Fruit fly (Drosophila melanogaster): ENCODE results near the gene CG33301.

CG33301 gene

dm6 chr2L:10057236-10057635, 7.9 kb downstream of the CG33301 start (continued):
- TF ChIP-seq repo (GFP tag; optimal IDR thresholded peaks at IDR 0.05) (no peak), row (GFP tag; IDR thresholded peaks at IDR 0.05) (peak; percentile 70), cwo (GFP tag; optimal IDR thresholded peaks at IDR 0.05) (peak; percentile 12), CG7357 (GFP tag; IDR thresholded peaks at IDR 0.05) (peak; percentile 64; the same call in 1 of the 3 replicates), pb (GFP tag; optimal IDR thresholded peaks at IDR 0.05) (peak; percentile 18), eyg (GFP tag; optimal IDR thresholded peaks at IDR 0.05) (peak; percentile 16), tx (GFP tag; optimal IDR thresholded peaks at IDR 0.05) (peak; percentile 66), pan (optimal IDR thresholded peaks at IDR 0.05) (no peak), pan (GFP tag; optimal IDR thresholded peaks at IDR 0.05 in 1 of 2, IDR thresholded peaks at IDR 0.05 in 1 of 2) (peak in 1 of 2 experiments; percentile 71), slp2 (GFP tag; optimal IDR thresholded peaks at IDR 0.05) (peak; percentile 69), disco-r (GFP tag; optimal IDR thresholded peaks at IDR 0.05) (peak; percentile 29), CG8944 (GFP tag; optimal IDR thresholded peaks at IDR 0.05) (peak; percentile 71), gce (GFP tag; IDR thresholded peaks at IDR 0.05) (peak; percentile 77; the same call in 2 of the 3 replicates), Doc3 (GFP tag; IDR thresholded peaks at IDR 0.05; ENCODE audit: partially characterized antibody) (no peak), CG6254 (GFP tag; optimal IDR thresholded peaks at IDR 0.05) (peak; percentile 57), CG10959 (GFP tag; IDR thresholded peaks at IDR 0.05) (peak; percentile 86), Trl (optimal IDR thresholded peaks at IDR 0.05) (no peak), Trl (GFP tag; optimal IDR thresholded peaks at IDR 0.05) (peak; percentile 79), NC2α (GFP tag; optimal IDR thresholded peaks at IDR 0.05) (peak; percentile 32), ci (GFP tag; IDR thresholded peaks at IDR 0.05) (peak; percentile 94), CG4404 (GFP tag; IDR thresholded peaks at IDR 0.05) (peak; percentile 88), seq (GFP tag; IDR thresholded peaks at IDR 0.05) (0 out of 2 replicates have a peak, but pooled peaks have one; percentile 27), Hmr (GFP tag; optimal IDR thresholded peaks at IDR 0.05) (peak; percentile 18), CG3407 (GFP tag; optimal IDR thresholded peaks at IDR 0.05) (peak; percentile 35), CG18764 (GFP tag; optimal IDR thresholded peaks at IDR 0.05) (peak; percentile 36), chm (GFP tag; IDR thresholded peaks at IDR 0.05) (peak; percentile 93), H2.0 (GFP tag; IDR thresholded peaks at IDR 0.05) (peak; percentile 84), CG7271 (tag; optimal IDR thresholded peaks at IDR 0.05) (no peak), CG3847 (GFP tag; IDR thresholded peaks at IDR 0.05) (peak; percentile 55), CG12659 (GFP tag; optimal IDR thresholded peaks at IDR 0.05) (peak; percentile 16), HLH54F (GFP tag; optimal IDR thresholded peaks at IDR 0.05) (peak; percentile 59), Nf-YA (GFP tag; IDR thresholded peaks at IDR 0.05) (peak; percentile 64; the same call in 1 of the 2 replicates), Ssrp (tag; optimal IDR thresholded peaks at IDR 0.05) (peak; percentile 74), bigmax (GFP tag; optimal IDR thresholded peaks at IDR 0.05) (no peak), CG4820 (GFP tag; optimal IDR thresholded peaks at IDR 0.05) (peak; percentile 66), nmo (GFP tag; optimal IDR thresholded peaks at IDR 0.05) (peak; percentile 86), CG12104 (GFP tag; optimal IDR thresholded peaks at IDR 0.05) (peak; percentile 22), inv (GFP tag; IDR thresholded peaks at IDR 0.05; ENCODE audit: partially characterized antibody) (no peak), bab2 (GFP tag; optimal IDR thresholded peaks at IDR 0.05) (peak; percentile 72), Dbx (GFP tag; IDR thresholded peaks at IDR 0.05) (no peak), Dad (GFP tag; optimal IDR thresholded peaks at IDR 0.05) (peak; percentile 52), CG32772 (GFP tag; IDR thresholded peaks at IDR 0.05) (peak; percentile 88), Sry-β (GFP tag; optimal IDR thresholded peaks at IDR 0.05) (no peak), kay (GFP tag; optimal IDR thresholded peaks at IDR 0.05) (no peak), HmgD (GFP tag; optimal IDR thresholded peaks at IDR 0.05) (no peak), CG3995 (GFP tag; optimal IDR thresholded peaks at IDR 0.05) (no peak), org-1 (GFP tag; optimal IDR thresholded peaks at IDR 0.05) (peak; percentile 57), btn (GFP tag; optimal IDR thresholded peaks at IDR 0.05) (peak; percentile 50), CG7928 (GFP tag; optimal IDR thresholded peaks at IDR 0.05) (no peak), CG7556 (GFP tag; optimal IDR thresholded peaks at IDR 0.05) (peak; percentile 32), CG18619 (GFP tag; optimal IDR thresholded peaks at IDR 0.05) (peak; percentile 6), stwl (tag; optimal IDR thresholded peaks at IDR 0.05) (peak; percentile 13)

Measured in whole organism, embryonic.